Fruit fly (Drosophila melanogaster): ENCODE data around the gene Mettl3.

The Mettl3 gene

dm6 chr3R:24010637-24011214 lies 21.2 kb upstream of the Mettl3 start (continued):
- peak; percentile 60 for TF ChIP-seq dmrt99B (tag; optimal IDR thresholded peaks at IDR 0.05)
- TF ChIP-seq CG3726 (GFP tag; IDR thresholded peaks at IDR 0.05), result 0 out of 3 replicates have a peak, but pooled peaks have one; percentile 56
- TF ChIP-seq trh (GFP tag; optimal IDR thresholded peaks at IDR 0.05), result no peak
- peak; percentile 68 for TF ChIP-seq stc (GFP tag; IDR thresholded peaks at IDR 0.05)
- peak; percentile 72 for TF ChIP-seq E2f1 (GFP tag; IDR thresholded peaks at IDR 0.05)
- TF ChIP-seq CG7839 (tag; optimal IDR thresholded peaks at IDR 0.05), result peak; percentile 72
- no peak for TF ChIP-seq CG3065 (GFP tag; optimal IDR thresholded peaks at IDR 0.05)
- no peak for TF ChIP-seq hkb (optimal IDR thresholded peaks at IDR 0.05)
- peak; percentile 76 for TF ChIP-seq hkb (GFP tag; IDR thresholded peaks at IDR 0.05)
- TF ChIP-seq chif (GFP tag; optimal IDR thresholded peaks at IDR 0.05), result peak in 1 of 2 experiments; percentile 1
- no peak for TF ChIP-seq CG9609 (GFP tag; optimal IDR thresholded peaks at IDR 0.05)
- peak; percentile 26 for TF ChIP-seq nerfin-1 (tag; optimal IDR thresholded peaks at IDR 0.05)
- peak; percentile 60 for TF ChIP-seq CG32772 (GFP tag; IDR thresholded peaks at IDR 0.05)
- peak; percentile 9 for TF ChIP-seq sug (tag; optimal IDR thresholded peaks at IDR 0.05)
- peak; percentile 74 for TF ChIP-seq sens (GFP tag)
- peak; percentile 84 for TF ChIP-seq CG18599 (GFP tag; optimal IDR thresholded peaks at IDR 0.05)
- TF ChIP-seq gsb-n (tag; optimal IDR thresholded peaks at IDR 0.05), result peak; percentile 9
- TF ChIP-seq az2 (GFP tag; optimal IDR thresholded peaks at IDR 0.05), result peak; percentile 41
- TF ChIP-seq CG14965 (GFP tag; optimal IDR thresholded peaks at IDR 0.05; ENCODE audit: borderline replicate concordance), result no peak
- peak; percentile 69 for TF ChIP-seq unpg (GFP tag; optimal IDR thresholded peaks at IDR 0.05)
- TF ChIP-seq CG12104 (GFP tag; optimal IDR thresholded peaks at IDR 0.05), result peak; percentile 47
- peak; percentile 36 for TF ChIP-seq Ravus (GFP tag; IDR thresholded peaks at IDR 0.05)
- TF ChIP-seq Taf1 (GFP tag; IDR thresholded peaks at IDR 0.05), result peak; percentile 28; the same call in 1 of the 2 replicates
- no peak for TF ChIP-seq ewg (GFP tag; optimal IDR thresholded peaks at IDR 0.05)
- TF ChIP-seq CG4328 (GFP tag; optimal IDR thresholded peaks at IDR 0.05), result no peak
- peak; percentile 12 for TF ChIP-seq jing (GFP tag; optimal IDR thresholded peaks at IDR 0.05)
- no peak for TF ChIP-seq HLH54F (GFP tag; optimal IDR thresholded peaks at IDR 0.05)
- TF ChIP-seq CG7372 (GFP tag; IDR thresholded peaks at IDR 0.05), result peak; percentile 53; the same call in 1 of the 2 replicates
- TF ChIP-seq Poxn (GFP tag; IDR thresholded peaks at IDR 0.05), result no peak
- TF ChIP-seq CG2678 (tag; optimal IDR thresholded peaks at IDR 0.05), result peak; percentile 69
- peak; percentile 51; the same call in 1 of the 2 replicates for TF ChIP-seq CG31224 (GFP tag; IDR thresholded peaks at IDR 0.05)
- peak; percentile 58 for TF ChIP-seq gsb (GFP tag; IDR thresholded peaks at IDR 0.05)
- TF ChIP-seq onecut (GFP tag; IDR thresholded peaks at IDR 0.05), result peak; percentile 28; the same call in 1 of the 2 replicates
- TF ChIP-seq Pdp1 (GFP tag; optimal IDR thresholded peaks at IDR 0.05), result peak; percentile 8 to 33
- TF ChIP-seq Deaf1 (tag; optimal IDR thresholded peaks at IDR 0.05), result peak; percentile 26
- no peak for TF ChIP-seq Bdp1 (GFP tag; optimal IDR thresholded peaks at IDR 0.05)
- TF ChIP-seq ara (GFP tag; IDR thresholded peaks at IDR 0.05), result no peak
- TF ChIP-seq Jarid2 (GFP tag; optimal IDR thresholded peaks at IDR 0.05), result no peak
- peak; percentile 50; the same call in 1 of the 2 replicates for TF ChIP-seq CG11247 (GFP tag; IDR thresholded peaks at IDR 0.05)
- peak; percentile 62; the same call in 1 of the 3 replicates for TF ChIP-seq sr (GFP tag; IDR thresholded peaks at IDR 0.05)
- TF ChIP-seq CG30403 (GFP tag; optimal IDR thresholded peaks at IDR 0.05), result peak; percentile 50
- peak; percentile 78 for TF ChIP-seq CG15269 (tag; optimal IDR thresholded peaks at IDR 0.05)
- TF ChIP-seq Fer3 (tag; optimal IDR thresholded peaks at IDR 0.05), result peak; percentile 62
- peak; percentile 25 for TF ChIP-seq CG15011 (GFP tag; optimal IDR thresholded peaks at IDR 0.05)
- TF ChIP-seq Awh (GFP tag; IDR thresholded peaks at IDR 0.05), result peak; percentile 51; the same call in 1 of the 2 replicates
- no peak for TF ChIP-seq btn (GFP tag; optimal IDR thresholded peaks at IDR 0.05)
- no peak for TF ChIP-seq CG9876 (GFP tag; optimal IDR thresholded peaks at IDR 0.05)
- TF ChIP-seq Myb (GFP tag; optimal IDR thresholded peaks at IDR 0.05), result peak; percentile 10
- TF ChIP-seq CG3407 (GFP tag; optimal IDR thresholded peaks at IDR 0.05), result peak; percentile 35
- TF ChIP-seq B-H1 (GFP tag; IDR thresholded peaks at IDR 0.05), result peak; percentile 57
- TF ChIP-seq zen2 (GFP tag; IDR thresholded peaks at IDR 0.05; ENCODE audit: partially characterized antibody), result no peak

Data from whole organism, embryonic.